Worm (Caenorhabditis elegans) whole organism, young adult: Measurements from ENCODE around the gene mtrr-1.

Experiments used
- B0035.1 ChIP-seq: sonication (generic microtip); optimal IDR thresholded peaks from 2 replicates; lab custom pipeline; 2016; ENCODE audit warnings: missing genetic modification characterization, mild to moderate bottlenecking, missing compliant biosample characterization, missing genotype, missing genetic modification reagents
- F22D6.2 ChIP-seq: sonication (generic microtip); optimal IDR thresholded peaks from 2 replicates; lab custom pipeline; 2016; ENCODE audit warnings: mild to moderate bottlenecking, missing genetic modification characterization, missing compliant biosample characterization
- F23B12.7 ChIP-seq: sonication (generic microtip); optimal IDR thresholded peaks from 2 replicates; lab custom pipeline; 2017; ENCODE audit warnings: missing genetic modification characterization, mild to moderate bottlenecking, missing compliant biosample characterization, antibody characterized with exemption, moderate library complexity; ENCODE audit not compliant: insufficient read depth
- F37B4.10 ChIP-seq: fragments of 200-800 bp; sonication (Bioruptor generic); IDR thresholded peaks from 2 replicates; pipeline ENCODE4 v1.3.6; 2022; ENCODE audit warnings: missing genetic modification characterization, missing compliant biosample characterization
- F49E8.2 ChIP-seq: sonication (generic microtip); optimal IDR thresholded peaks from 3 replicates; lab custom pipeline; 2017; ENCODE audit warnings: missing genetic modification characterization, mild to moderate bottlenecking, missing compliant biosample characterization, antibody characterized with exemption, moderate library complexity; ENCODE audit not compliant: insufficient read depth
- F57A8.1 ChIP-seq: fragments of 200-800 bp; sonication (Bioruptor generic); optimal IDR thresholded peaks from 2 replicates; lab custom pipeline; 2018; ENCODE audit warnings: mild to moderate bottlenecking, missing genetic modification characterization, moderate library complexity, missing compliant biosample characterization
- F57C9.4 ChIP-seq: sonication (generic microtip); optimal IDR thresholded peaks from 2 replicates; lab custom pipeline; 2017; ENCODE audit warnings: mild to moderate bottlenecking, missing genetic modification characterization, missing compliant biosample characterization
- Y53F4B.3 ChIP-seq: fragments of 200-800 bp; sonication (Bioruptor generic); IDR thresholded peaks from 2 replicates; pipeline ENCODE4 v1.3.6; 2022; ENCODE audit warnings: missing genetic modification reagents, missing genetic modification characterization, missing compliant biosample characterization
- Y67H2A.10 ChIP-seq: fragments of 200-800 bp; sonication (Bioruptor generic); conservative IDR thresholded peaks from 2 replicates; pipeline ENCODE4 v1.3.6; 2022; ENCODE audit warnings: missing genetic modification reagents, missing genetic modification characterization, missing compliant biosample characterization
- akir-1 ChIP-seq: fragments of 200-800 bp; sonication (Bioruptor generic); optimal IDR thresholded peaks from 2 replicates; lab custom pipeline; 2018; ENCODE audit warnings: mild to moderate bottlenecking, missing genetic modification characterization, moderate library complexity, missing compliant biosample characterization
- aptf-3 ChIP-seq: fragments of 200-800 bp; sonication (Bioruptor generic); IDR thresholded peaks from 2 replicates; pipeline ENCODE4 v1.3.6; 2022; ENCODE audit warnings: missing genetic modification characterization, missing compliant biosample characterization
- atf-7 ChIP-seq: sonication (generic microtip); optimal IDR thresholded peaks from 2 replicates; lab custom pipeline; 2017; ENCODE audit warnings: mild to moderate bottlenecking, missing genetic modification characterization, missing compliant biosample characterization
- ccch-3 ChIP-seq: fragments of 200-800 bp; sonication (Bioruptor generic); optimal IDR thresholded peaks from 2 replicates; lab custom pipeline; 2018; ENCODE audit warnings: mild to moderate bottlenecking, missing genetic modification characterization, missing compliant biosample characterization
- cebp-2 ChIP-seq: fragments of 200-800 bp; sonication (Bioruptor generic); IDR thresholded peaks from 2 replicates; pipeline ENCODE4 v1.3.6; 2022; ENCODE audit warnings: missing genetic modification characterization, missing compliant biosample characterization
- efl-1 ChIP-seq: fragments of 150-350 bp; optimal IDR thresholded peaks from 2 replicates; lab custom pipeline; 2014; ENCODE audit warnings: missing biosample characterization, missing genetic modification reagents, missing genetic modification characterization
- egrh-3 ChIP-seq: fragments of 200-800 bp; sonication (Bioruptor generic); IDR thresholded peaks from 2 replicates; pipeline ENCODE4 v1.3.6; 2022; ENCODE audit warnings: missing genetic modification reagents, missing genetic modification characterization, missing compliant biosample characterization
- hlh-12 ChIP-seq: sonication (generic microtip); optimal IDR thresholded peaks from 2 replicates; lab custom pipeline; 2016; ENCODE audit warnings: missing genetic modification characterization, missing compliant biosample characterization
- hlh-26 ChIP-seq: fragments of 200-800 bp; sonication (Bioruptor generic); conservative IDR thresholded peaks from 2 replicates; pipeline ENCODE4 v1.3.6; 2022; ENCODE audit warnings: missing genetic modification reagents, missing genetic modification characterization, missing compliant biosample characterization
- hmg-20 ChIP-seq: fragments of 200-800 bp; sonication (Bioruptor generic); IDR thresholded peaks from 2 replicates; pipeline ENCODE4 v1.3.6; 2022; ENCODE audit warnings: missing genetic modification reagents, missing genetic modification characterization, missing compliant biosample characterization
- hsf-1 ChIP-seq: fragments of 200-800 bp; sonication (Bioruptor generic); IDR thresholded peaks from 2 replicates; pipeline ENCODE4 v1.3.6; 2022; ENCODE audit warnings: missing genetic modification reagents, missing genetic modification characterization, missing compliant biosample characterization
- lag-1 ChIP-seq: fragments of 200-800 bp; sonication (Bioruptor generic); IDR thresholded peaks from 2 replicates; pipeline ENCODE4 v1.3.6; 2022; ENCODE audit warnings: missing genetic modification reagents, missing genetic modification characterization, missing compliant biosample characterization
- lin-35 ChIP-seq, 3 experiments: fragments of 150-350 bp in 2 of 3; sonication (generic microtip) in 1 of 3; optimal IDR thresholded peaks; 2 replicates each; lab custom pipeline; 2014 to 2018; ENCODE audit warnings: missing biosample characterization in 3 of 3, missing genetic modification characterization in 3 of 3, missing genetic modification reagents in 3 of 3
- lir-1 ChIP-seq: fragments of 200-800 bp; sonication (Bioruptor generic); conservative IDR thresholded peaks from 2 replicates; pipeline ENCODE4 v1.3.6; 2022; ENCODE audit warnings: missing genetic modification reagents, missing genetic modification characterization, missing compliant biosample characterization
- madf-6 ChIP-seq: fragments of 200-800 bp; sonication (Bioruptor generic); IDR thresholded peaks from 2 replicates; pipeline ENCODE4 v1.3.6; 2022; ENCODE audit warnings: missing genetic modification reagents, missing genetic modification characterization, missing compliant biosample characterization
- nfya-2 ChIP-seq: fragments of 200-800 bp; sonication (Bioruptor generic); IDR thresholded peaks from 2 replicates; pipeline ENCODE4 v1.3.6; 2022; ENCODE audit warnings: missing genetic modification reagents, missing genetic modification characterization, missing compliant biosample characterization
- nfyb-1 ChIP-seq: fragments of 200-800 bp; sonication (Bioruptor generic); IDR thresholded peaks from 2 replicates; pipeline ENCODE4 v1.3.6; 2022; ENCODE audit warnings: missing genetic modification reagents, missing genetic modification characterization, missing compliant biosample characterization
- nhr-179 ChIP-seq: sonication (generic microtip); optimal IDR thresholded peaks from 2 replicates; lab custom pipeline; 2016; ENCODE audit warnings: mild to moderate bottlenecking, missing genetic modification characterization, missing compliant biosample characterization
- pbrm-1 ChIP-seq: fragments of 200-800 bp; sonication (Bioruptor generic); IDR thresholded peaks from 2 replicates; pipeline ENCODE4 v1.3.6; 2022; ENCODE audit warnings: missing genetic modification reagents, missing genetic modification characterization, missing compliant biosample characterization
- rcor-1 ChIP-seq: fragments of 200-800 bp; sonication (Bioruptor generic); IDR thresholded peaks from 2 replicates; pipeline ENCODE4 v1.3.6; 2022; ENCODE audit warnings: missing genetic modification reagents, missing genetic modification characterization, missing compliant biosample characterization
- rpc-1 ChIP-seq, 2 experiments: fragments of 150-350 bp in 1 of 2; sonication (generic microtip) in 1 of 2; optimal IDR thresholded peaks; 2 replicates each; lab custom pipeline; 2014 to 2018; ENCODE audit warnings: missing biosample characterization in 1 of 2, missing genetic modification characterization in 1 of 2, missing genetic modification reagents in 1 of 2, missing genotype in 1 of 2
- sea-2 ChIP-seq: fragments of 200-800 bp; sonication (Bioruptor generic); IDR thresholded peaks from 2 replicates; pipeline ENCODE4 v1.3.6; 2022; ENCODE audit warnings: missing genetic modification characterization, missing compliant biosample characterization
- snpc-1.3 ChIP-seq: sonication (generic microtip); optimal IDR thresholded peaks from 2 replicates; lab custom pipeline; 2017; ENCODE audit warnings: missing genetic modification characterization, mild to moderate bottlenecking, missing compliant biosample characterization, antibody characterized with exemption, moderate library complexity, missing genotype, missing genetic modification reagents; ENCODE audit not compliant: insufficient read depth
- unc-62 ChIP-seq: fragments of 150-350 bp; optimal IDR thresholded peaks from 2 replicates; lab custom pipeline; 2014; ENCODE audit warnings: missing biosample characterization, missing genetic modification reagents, missing genetic modification characterization
- zim-3 ChIP-seq: sonication (generic microtip); optimal IDR thresholded peaks from 2 replicates; lab custom pipeline; 2017; ENCODE audit warnings: mild to moderate bottlenecking, missing genetic modification characterization, moderate library complexity, missing compliant biosample characterization
- ztf-18 ChIP-seq: sonication (generic microtip); optimal IDR thresholded peaks from 2 replicates; lab custom pipeline; 2016; ENCODE audit warnings: missing genotype, mild to moderate bottlenecking, missing genetic modification characterization, missing compliant biosample characterization
- ztf-22 ChIP-seq: fragments of 200-800 bp; sonication (Bioruptor generic); optimal IDR thresholded peaks from 2 replicates; lab custom pipeline; 2018; ENCODE audit warnings: mild to moderate bottlenecking, missing genetic modification characterization, moderate library complexity, missing compliant biosample characterization
- ztf-3 ChIP-seq: fragments of 200-800 bp; sonication (Bioruptor generic); optimal IDR thresholded peaks from 2 replicates; lab custom pipeline; 2018; ENCODE audit warnings: mild to moderate bottlenecking, missing genetic modification characterization, missing compliant biosample characterization

Gene mtrr-1

ce11 chrII:9266252-9266651, 19.5 kb upstream of the mtrr-1 start:
- TF ChIP-seq ztf-22 (GFP tag; lab: Kevin White, UChicago): no peak
- TF ChIP-seq aptf-3 (GFP tag; lab: Robert Waterston, UW): no peak
- no peak for TF ChIP-seq F23B12.7 (tag; lab: Kevin White, UChicago)
- no peak for TF ChIP-seq lin-35 (GFP tag; optimal IDR thresholded peaks at IDR 0.05; lab: Kevin White, UChicago)
- TF ChIP-seq lir-1 (GFP tag; lab: Robert Waterston, UW): no peak
- no peak for TF ChIP-seq nfyb-1
- TF ChIP-seq akir-1: no peak
- no peak for TF ChIP-seq zim-3 (tag; lab: Kevin White, UChicago)
- TF ChIP-seq atf-7 (tag; lab: Kevin White, UChicago): no peak
- TF ChIP-seq sea-2 (GFP tag; lab: Robert Waterston, UW): no peak
- TF ChIP-seq rcor-1 (GFP tag; lab: Robert Waterston, UW): no peak
- no peak for TF ChIP-seq hlh-12 (tag; lab: Kevin White, UChicago)
- no peak for TF ChIP-seq hsf-1
- no peak for TF ChIP-seq F22D6.2 (tag; lab: Kevin White, UChicago)
- TF ChIP-seq ztf-3: no peak
- TF ChIP-seq F57A8.1 (GFP tag; lab: Kevin White, UChicago): no peak
- no peak for TF ChIP-seq snpc-1.3 (tag; lab: Kevin White, UChicago)
- no peak for TF ChIP-seq egrh-3 (GFP tag; lab: Robert Waterston, UW)
- TF ChIP-seq pbrm-1 (GFP tag; lab: Robert Waterston, UW): no peak
- TF ChIP-seq nhr-179 (tag; lab: Kevin White, UChicago): no peak

DNA sequence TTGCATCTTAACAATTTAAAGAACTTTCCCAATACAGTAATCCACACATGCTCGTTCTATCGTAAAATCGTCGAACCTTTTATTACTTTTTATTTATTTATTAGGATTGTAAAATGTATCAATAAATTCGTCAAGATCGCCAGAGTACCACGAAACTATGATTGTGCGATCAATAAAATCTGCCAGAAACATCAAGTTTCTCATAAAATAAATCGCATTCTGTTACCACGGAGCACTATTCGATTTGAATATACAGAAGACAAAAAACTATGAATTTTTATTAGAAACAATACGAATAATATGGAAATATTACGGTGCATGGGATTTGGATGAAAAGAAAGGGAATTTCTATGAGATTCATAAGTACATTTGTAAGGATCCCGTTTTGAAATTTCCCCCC, 19.0 kb upstream of the mtrr-1 start, which contains the start of gene C01G6.2:
TSS of gene C01G6.2 (plus strand) at position 301 of the 400 bp plus-strand sequence.
- no peak for TF ChIP-seq cebp-2 (GFP tag; lab: Robert Waterston, UW)
- TF ChIP-seq hsf-1: no peak
- no peak for TF ChIP-seq pbrm-1 (GFP tag; lab: Robert Waterston, UW)
- no peak for TF ChIP-seq Y67H2A.10 (GFP tag; lab: Robert Waterston, UW)
- no peak for TF ChIP-seq nfya-2
- no peak for TF ChIP-seq lag-1 (GFP tag; lab: Robert Waterston, UW)
- no peak for TF ChIP-seq F49E8.2 (tag; lab: Kevin White, UChicago)

DNA sequence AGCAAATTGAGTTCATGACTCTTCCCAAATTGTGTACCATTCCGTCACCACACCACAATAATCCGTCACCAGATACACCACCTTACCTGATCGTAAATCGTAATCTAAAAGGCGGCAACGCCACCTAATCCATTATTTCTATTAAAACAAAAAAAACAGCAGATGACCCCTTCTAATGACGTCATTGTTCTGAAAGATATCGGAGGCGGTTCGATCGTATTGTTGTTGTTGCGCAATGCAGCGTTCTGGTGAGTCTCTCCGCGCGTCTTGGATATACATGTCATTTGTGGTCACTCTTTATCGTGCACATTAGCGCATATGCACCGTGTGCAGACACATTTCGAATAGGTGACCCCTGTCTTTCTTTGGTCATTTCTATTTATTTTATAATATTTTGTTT, 16.8 kb upstream of the mtrr-1 start:
- no peak for TF ChIP-seq F57A8.1 (GFP tag; lab: Kevin White, UChicago)
- TF ChIP-seq egrh-3 (GFP tag; lab: Robert Waterston, UW): no peak
- TF ChIP-seq rpc-1 (optimal IDR thresholded peaks at IDR 0.05; lab: Kevin White, UChicago): no peak
- TF ChIP-seq rpc-1 (tag; optimal IDR thresholded peaks at IDR 0.05; lab: Kevin White, UChicago): no peak
- no peak for TF ChIP-seq F57C9.4 (tag; lab: Kevin White, UChicago)

DNA sequence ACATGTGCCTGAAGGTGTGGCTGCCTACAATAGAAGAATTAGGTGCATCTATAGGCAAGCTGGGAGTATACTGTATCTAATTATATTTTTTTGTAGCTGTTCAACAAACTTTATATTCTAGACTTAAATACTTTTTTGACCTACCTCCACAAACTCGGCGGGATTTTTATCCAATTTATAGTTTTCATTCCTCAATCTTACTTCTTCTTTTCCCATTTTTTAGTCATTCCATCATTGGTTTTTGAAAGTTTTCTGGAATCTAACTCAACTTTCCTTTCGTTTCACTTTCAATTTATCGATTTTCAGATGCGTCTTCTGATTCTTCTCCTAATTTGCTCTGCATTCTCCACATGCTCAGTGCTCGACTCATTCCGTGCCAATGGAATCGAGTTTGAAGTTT, 16.2 kb upstream of the mtrr-1 start, which contains the start of gene C01G6.3:
TSS of gene C01G6.3 (plus strand) at position 301 of the 400 bp plus-strand sequence.
- TF ChIP-seq efl-1 (GFP tag; lab: Kevin White, UChicago): peak; percentile 61
- TF ChIP-seq madf-6 (GFP tag; lab: Robert Waterston, UW): 0 out of 2 replicates have a peak, but pooled peaks have one; percentile 38
- TF ChIP-seq B0035.1 (tag; lab: Kevin White, UChicago): no peak
- TF ChIP-seq, all 124 proteins: peak for 2

DNA sequence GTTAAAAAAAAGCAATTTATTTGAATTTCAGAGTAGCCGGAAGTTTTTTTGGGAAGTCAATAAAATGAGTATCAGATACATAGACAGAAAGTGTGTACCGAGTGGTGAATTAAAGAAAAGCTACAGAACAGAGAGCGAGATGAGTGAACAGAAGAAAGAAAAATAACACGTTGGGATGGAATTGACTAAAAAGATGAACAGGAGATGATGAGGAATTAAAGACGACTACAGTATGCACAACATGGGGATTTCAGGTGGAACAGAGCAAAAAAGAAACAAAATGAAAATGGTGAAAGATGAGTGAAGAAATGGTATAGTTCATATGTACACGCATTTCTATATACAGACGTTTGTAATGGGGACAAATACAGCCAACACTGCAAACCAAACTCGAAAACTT, 14.5 kb upstream of the mtrr-1 start:
- TF ChIP-seq F37B4.10: no peak
- no peak for TF ChIP-seq unc-62 (GFP tag; lab: Kevin White, UChicago)
- no peak for TF ChIP-seq atf-7 (tag; lab: Kevin White, UChicago)
- TF ChIP-seq hmg-20 (GFP tag; lab: Robert Waterston, UW): no peak
- no peak for TF ChIP-seq Y53F4B.3
- TF ChIP-seq ztf-18 (tag; lab: Kevin White, UChicago): no peak
- no peak for TF ChIP-seq madf-6 (GFP tag; lab: Robert Waterston, UW)
- TF ChIP-seq ccch-3: no peak
- no peak for TF ChIP-seq hlh-26
- TF ChIP-seq, all 124 proteins: peak for 0
